Worm (Caenorhabditis elegans): ENCODE data around the gene C50C3.19.
A peak's percentile ranks its signal among the peaks of the same experiment; 100 is the strongest.

The C50C3.19 gene

ce11 chrIII:8190505-8190904, at the start of gene C50C3.19:
Gene C50C3.19 (plus strand): TSS chrIII:8190805.
- TF ChIP-seq duxl-1 (tag; optimal IDR thresholded peaks at IDR 0.05; ENCODE audit: poor library complexity): no peak
- no peak for TF ChIP-seq lin-39 (tag; optimal IDR thresholded peaks at IDR 0.05)
- TF ChIP-seq php-3 (GFP tag; IDR thresholded peaks at IDR 0.05): no peak
- no peak for TF ChIP-seq snpc-1.2 (GFP tag; IDR thresholded peaks at IDR 0.05)
- TF ChIP-seq dmd-8 (GFP tag; IDR thresholded peaks at IDR 0.05): no peak
- no peak for TF ChIP-seq mep-1 (tag; optimal IDR thresholded peaks at IDR 0.05)
- no peak for TF ChIP-seq daf-12 (tag; optimal IDR thresholded peaks at IDR 0.05)

DNA sequence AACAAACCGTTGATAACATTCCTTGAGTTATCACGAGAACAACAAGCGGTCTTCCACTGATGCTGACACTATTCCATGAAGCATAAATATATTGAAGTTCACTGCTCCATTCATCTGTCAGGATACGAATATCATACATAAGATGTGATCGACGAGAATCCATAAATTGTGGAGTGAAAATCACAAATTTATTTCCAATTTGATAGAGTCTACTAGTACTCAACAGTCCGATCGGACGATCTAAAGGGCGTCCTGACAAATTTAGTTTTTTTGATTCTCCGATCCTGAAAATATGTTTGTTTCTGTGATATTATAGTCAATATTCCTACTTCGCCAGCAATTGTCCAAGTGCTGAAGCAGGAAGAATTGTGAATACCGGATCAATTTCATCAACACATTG, 48.4 kb upstream of the C50C3.19 start:
- TF ChIP-seq unc-62 (GFP tag; optimal IDR thresholded peaks at IDR 0.05 in 1 of 2) (peak in 1 of 2 experiments; percentile 96), unc-62 (tag; optimal IDR thresholded peaks at IDR 0.05) (no peak), tra-1 (GFP tag; IDR thresholded peaks at IDR 0.05) (no peak), vab-7 (GFP tag; IDR thresholded peaks at IDR 0.05) (no peak), pha-4 (GFP tag; IDR thresholded peaks at IDR 0.05) (no peak), pha-4 (tag; optimal IDR thresholded peaks at IDR 0.05) (no peak), lin-29 (GFP tag; IDR thresholded peaks at IDR 0.05) (no peak), aha-1 (tag) (peak; percentile 20), Y5F2A.4 (GFP tag; optimal IDR thresholded peaks at IDR 0.05) (no peak), nhr-28 (tag; optimal IDR thresholded peaks at IDR 0.05) (no peak)

- TF ChIP-seq unc-130 (GFP tag; optimal IDR thresholded peaks at IDR 0.05) (peak; percentile 79), dmd-6 (GFP tag; IDR thresholded peaks at IDR 0.05) (peak; percentile 40), mes-2 (tag; optimal IDR thresholded peaks at IDR 0.05; ENCODE audit: poor library complexity, severe bottlenecking) (peak; percentile 98), zag-1 (tag; optimal IDR thresholded peaks at IDR 0.05) (no peak), egl-27 (tag; optimal IDR thresholded peaks at IDR 0.05) (no peak), lin-1 (GFP tag; IDR thresholded peaks at IDR 0.05) (no peak), lin-38 (GFP tag; IDR thresholded peaks at IDR 0.05) (peak; percentile 61), F44E2.7 (GFP tag; IDR thresholded peaks at IDR 0.05) (no peak), lsy-2 (tag; optimal IDR thresholded peaks at IDR 0.05) (peak in 1 of 2 experiments; percentile 86), nhr-237 (tag; optimal IDR thresholded peaks at IDR 0.05) (no peak), ZK337.2 (GFP tag; IDR thresholded peaks at IDR 0.05) (peak; percentile 80), nhr-111 (GFP tag; optimal IDR thresholded peaks at IDR 0.05) (no peak), nhr-11 (tag; optimal IDR thresholded peaks at IDR 0.05) (no peak), F37D6.2 (tag; optimal IDR thresholded peaks at IDR 0.05) (peak; percentile 4), ztf-11 (tag; optimal IDR thresholded peaks at IDR 0.05) (no peak), madf-9 (GFP tag; conservative IDR thresholded peaks at IDR 0.05) (0 out of 2 replicates have a peak, but pooled peaks have one; percentile 41), mep-1 (tag; optimal IDR thresholded peaks at IDR 0.05) (peak; percentile 43), jun-1 (tag; optimal IDR thresholded peaks at IDR 0.05) (no peak), zfp-3 (GFP tag; conservative IDR thresholded peaks at IDR 0.05) (0 out of 2 replicates have a peak, but pooled peaks have one; percentile 54), dmd-9 (GFP tag; IDR thresholded peaks at IDR 0.05) (peak; percentile 65; the same call in 1 of the 2 replicates), T20F7.1 (GFP tag; optimal IDR thresholded peaks at IDR 0.05) (peak; percentile 10), T26A8.4 (GFP tag; IDR thresholded peaks at IDR 0.05) (0 out of 2 replicates have a peak, but pooled peaks have one; percentile 30), dve-1 (tag; optimal IDR thresholded peaks at IDR 0.05; ENCODE audit: insufficient read depth) (peak; percentile 53), Y48G9A.11 (GFP tag; IDR thresholded peaks at IDR 0.05) (peak; percentile 76), hif-1 (tag; optimal IDR thresholded peaks at IDR 0.05) (peak in 1 of 2 experiments; percentile 88), ces-1 (GFP tag; optimal IDR thresholded peaks at IDR 0.05) (no peak), mdl-1 (tag; optimal IDR thresholded peaks at IDR 0.05) (peak in 1 of 2 experiments; percentile 45), R02D3.7 (tag; optimal IDR thresholded peaks at IDR 0.05) (no peak), hlh-30 (tag; optimal IDR thresholded peaks at IDR 0.05; ENCODE audit: insufficient read depth) (peak; percentile 76), spr-3 (GFP tag; optimal IDR thresholded peaks at IDR 0.05) (no peak), lin-13 (GFP tag; optimal IDR thresholded peaks at IDR 0.05) (no peak), hmg-1.1 (GFP tag; IDR thresholded peaks at IDR 0.05) (peak; percentile 40; the same call in 1 of the 2 replicates)
These were observed 46.0 kb upstream of the C50C3.19 start, which contains the start of the genes C14B9.8 and mrpl-18 for ce11 chrIII:8144574-8145065. Gene C14B9.8 (minus strand): TSS chrIII:8144629. Gene mrpl-18 (plus strand): TSS chrIII:8145015.

All from whole organism, L4 larva.